Worm (Caenorhabditis elegans): ENCODE data around the gene F45E4.5.

ce11 chrIV:7619261-7619660, 9.6 kb downstream of the F45E4.5 start:
- no peak for TF ChIP-seq pha-4 (tag; optimal IDR thresholded peaks at IDR 0.05)
- peak; percentile 67 for TF ChIP-seq ces-1 (GFP tag; optimal IDR thresholded peaks at IDR 0.05)
- TF ChIP-seq nhr-12 (tag; optimal IDR thresholded peaks at IDR 0.05) = no peak
- no peak for TF ChIP-seq unc-62 (GFP tag; optimal IDR thresholded peaks at IDR 0.05)
- no peak for TF ChIP-seq drap-1 (GFP tag; optimal IDR thresholded peaks at IDR 0.05)
